Fruit fly (Drosophila melanogaster) whole organism, embryonic: Measurements from ENCODE around the gene CSN6.

Experiments used
- CG11696 ChIP-seq: fragments of 200-800 bp; sonication (Bioruptor generic); IDR thresholded peaks from 2 replicates; pipeline ENCODE4 v1.3.6; 2022; ENCODE audit warnings: missing biosample characterization, missing genetic modification characterization
- CG13775 ChIP-seq: fragments of 200-800 bp; sonication (Bioruptor generic); optimal IDR thresholded peaks from 3 replicates; lab custom pipeline; 2017; ENCODE audit warnings: missing biosample characterization, mild to moderate bottlenecking, missing genetic modification characterization
- CG15514 ChIP-seq: fragments of 200-800 bp; sonication (Bioruptor generic); optimal IDR thresholded peaks from 3 replicates; lab custom pipeline; 2017; ENCODE audit warnings: missing biosample characterization, missing genetic modification characterization, mild to moderate bottlenecking, moderate library complexity, missing genetic modification reagents
- CG17359 ChIP-seq: fragments of 200-800 bp; sonication (Bioruptor generic); optimal IDR thresholded peaks from 3 replicates; lab custom pipeline; 2018; ENCODE audit warnings: missing biosample characterization, mild to moderate bottlenecking, missing genetic modification characterization, moderate library complexity
- CG2678 ChIP-seq: fragments of 200-800 bp; sonication (Bioruptor generic); optimal IDR thresholded peaks from 3 replicates; lab custom pipeline; 2019; ENCODE audit warnings: missing biosample characterization, mild to moderate bottlenecking, missing genetic modification characterization, moderate library complexity
- CG34376 ChIP-seq: fragments of 200-800 bp; sonication (Bioruptor generic); optimal IDR thresholded peaks from 2 replicates; lab custom pipeline; 2018; ENCODE audit warnings: missing biosample characterization, mild to moderate bottlenecking, missing genetic modification characterization
- CG3838 ChIP-seq: fragments of 200-800 bp; sonication (Bioruptor generic); optimal IDR thresholded peaks from 3 replicates; lab custom pipeline; 2016; ENCODE audit warnings: missing biosample characterization, missing genetic modification characterization
- CG4730 ChIP-seq: fragments of 200-800 bp; sonication (Bioruptor generic); IDR thresholded peaks from 2 replicates; pipeline ENCODE4 v1.3.6; 2022; ENCODE audit warnings: missing biosample characterization, missing genetic modification characterization
- CG7357 ChIP-seq: fragments of 200-800 bp; sonication (Bioruptor generic); IDR thresholded peaks from 3 replicates; pipeline ENCODE4 v1.3.6; 2022; ENCODE audit warnings: missing biosample characterization, missing genetic modification characterization
- CG7556 ChIP-seq: fragments of 200-800 bp; sonication (Bioruptor generic); optimal IDR thresholded peaks from 2 replicates; lab custom pipeline; 2017; ENCODE audit warnings: missing biosample characterization, mild to moderate bottlenecking, missing genetic modification characterization
- CG7963 ChIP-seq: fragments of 200-800 bp; sonication (Bioruptor generic); IDR thresholded peaks from 3 replicates; pipeline ENCODE4 v1.3.6; 2022; ENCODE audit warnings: missing biosample characterization, missing genetic modification characterization; ENCODE audit not compliant: partially characterized antibody
- CG9797 ChIP-seq: fragments of 200-800 bp; sonication (Bioruptor generic); optimal IDR thresholded peaks from 3 replicates; lab custom pipeline; 2018; ENCODE audit warnings: missing biosample characterization, mild to moderate bottlenecking, missing genetic modification characterization
- Camta ChIP-seq: fragments of 200-800 bp; sonication (Bioruptor generic); optimal IDR thresholded peaks from 2 replicates; lab custom pipeline; 2016; ENCODE audit warnings: missing biosample characterization, missing genetic modification characterization
- Dfd ChIP-seq, 2 experiments: fragments of >200 bp; optimal IDR thresholded peaks; 2 replicates each; lab custom pipeline; 2017; ENCODE audit warnings: missing biosample characterization in 2 of 2, missing genetic modification characterization in 2 of 2
- Ets97D ChIP-seq: fragments of 200-800 bp; sonication (Bioruptor generic); optimal IDR thresholded peaks from 3 replicates; lab custom pipeline; 2016; ENCODE audit warnings: missing biosample characterization, missing genetic modification characterization
- Gsc ChIP-seq: fragments of 200-800 bp; sonication (Bioruptor generic); IDR thresholded peaks from 2 replicates; pipeline ENCODE4 v1.3.6; 2022; ENCODE audit warnings: missing biosample characterization, missing genetic modification characterization
- H15 ChIP-seq: fragments of 200-800 bp; sonication (Bioruptor generic); IDR thresholded peaks from 3 replicates; pipeline ENCODE4 v1.3.6; 2022; ENCODE audit warnings: missing biosample characterization, missing genetic modification characterization
- HLH3B ChIP-seq: fragments of 200-800 bp; sonication (Bioruptor generic); IDR thresholded peaks from 2 replicates; pipeline ENCODE4 v1.3.6; 2022; ENCODE audit warnings: missing biosample characterization, missing genetic modification characterization
- HmgZ ChIP-seq: fragments of 200-800 bp; sonication (Bioruptor generic); optimal IDR thresholded peaks from 2 replicates; lab custom pipeline; 2018; ENCODE audit warnings: missing biosample characterization, mild to moderate bottlenecking, missing genetic modification characterization
- Jarid2 ChIP-seq: fragments of 200-800 bp; sonication (Bioruptor generic); optimal IDR thresholded peaks from 3 replicates; lab custom pipeline; 2017; ENCODE audit warnings: mild to moderate bottlenecking, missing biosample characterization, missing genetic modification reagents, missing genetic modification characterization
- Oli ChIP-seq: fragments of 200-800 bp; sonication (Bioruptor generic); optimal IDR thresholded peaks from 2 replicates; lab custom pipeline; 2018; ENCODE audit warnings: missing biosample characterization, mild to moderate bottlenecking, missing genetic modification characterization, moderate library complexity
- Pdp1 ChIP-seq, 2 experiments: fragments of 200-800 bp; sonication (Bioruptor generic); optimal IDR thresholded peaks; 3 replicates each; lab custom pipeline; 2016; ENCODE audit warnings: missing biosample characterization in 2 of 2, missing genetic modification characterization in 2 of 2, mild to moderate bottlenecking in 1 of 2, moderate library complexity in 1 of 2
- Ptx1 ChIP-seq: fragments of 200-800 bp; sonication (Bioruptor generic); IDR thresholded peaks from 2 replicates; pipeline ENCODE4 v1.3.6; 2022; ENCODE audit warnings: missing biosample characterization, missing genetic modification characterization
- Rfx ChIP-seq: fragments of 200-800 bp; sonication (Bioruptor generic); IDR thresholded peaks from 2 replicates; pipeline ENCODE4 v1.3.6; 2022; ENCODE audit warnings: missing biosample characterization, missing genetic modification characterization
- TFAM ChIP-seq: fragments of 200-800 bp; sonication (Bioruptor generic); optimal IDR thresholded peaks from 2 replicates; lab custom pipeline; 2017; ENCODE audit warnings: missing biosample characterization, missing genetic modification characterization, inconsistent platforms
- Usf ChIP-seq: fragments of 200-800 bp; sonication (Bioruptor generic); optimal IDR thresholded peaks from 2 replicates; lab custom pipeline; 2017; ENCODE audit warnings: missing genotype, missing biosample characterization, missing genetic modification characterization
- Xbp1 ChIP-seq: fragments of 200-800 bp; sonication (Bioruptor generic); optimal IDR thresholded peaks from 3 replicates; lab custom pipeline; 2016; ENCODE audit warnings: missing biosample characterization, mild to moderate bottlenecking, missing genetic modification characterization
- Xrp1 ChIP-seq: fragments of 200-800 bp; sonication (Bioruptor generic); IDR thresholded peaks from 2 replicates; pipeline ENCODE4 v1.3.6; 2022; ENCODE audit warnings: missing biosample characterization, missing genetic modification characterization
- ara ChIP-seq: fragments of 200-800 bp; sonication (Bioruptor generic); IDR thresholded peaks from 2 replicates; pipeline ENCODE4 v1.3.6; 2022; ENCODE audit warnings: missing biosample characterization, missing genetic modification characterization
- cas ChIP-seq: fragments of 200-800 bp; sonication (Bioruptor generic); IDR thresholded peaks from 2 replicates; pipeline ENCODE4 v1.3.6; 2022; ENCODE audit warnings: missing biosample characterization, missing genetic modification characterization
- cato ChIP-seq: fragments of 200-800 bp; sonication (Bioruptor generic); optimal IDR thresholded peaks from 2 replicates; lab custom pipeline; 2016; ENCODE audit warnings: missing biosample characterization, missing genetic modification characterization, borderline replicate concordance
- chinmo ChIP-seq: fragments of 200-800 bp; sonication (Bioruptor generic); IDR thresholded peaks from 4 replicates; pipeline ENCODE4 v1.3.6; 2022; ENCODE audit warnings: missing biosample characterization, missing genetic modification characterization; ENCODE audit not compliant: partially characterized antibody
- chn ChIP-seq: fragments of 200-800 bp; sonication (Bioruptor generic); optimal IDR thresholded peaks from 2 replicates; lab custom pipeline; 2016; ENCODE audit warnings: missing biosample characterization, missing genetic modification characterization
- cwo ChIP-seq: fragments of 200-800 bp; sonication (Bioruptor generic); optimal IDR thresholded peaks from 3 replicates; lab custom pipeline; 2017; ENCODE audit warnings: missing biosample characterization, missing genetic modification characterization, mild to moderate bottlenecking, moderate library complexity, missing genetic modification reagents
- emc ChIP-seq: fragments of 200-800 bp; sonication (Bioruptor generic); optimal IDR thresholded peaks from 2 replicates; lab custom pipeline; 2016; ENCODE audit warnings: missing biosample characterization, missing genetic modification characterization
- ems ChIP-seq: fragments of 200-800 bp; sonication (Bioruptor generic); optimal IDR thresholded peaks from 3 replicates; lab custom pipeline; 2016; ENCODE audit warnings: missing biosample characterization, missing genetic modification characterization
- fru ChIP-seq: fragments of >200 bp; optimal IDR thresholded peaks from 2 replicates; lab custom pipeline; 2017
- gro ChIP-seq: fragments of 200-800 bp; sonication (Bioruptor generic); optimal IDR thresholded peaks from 2 replicates; lab custom pipeline; 2016; ENCODE audit warnings: missing biosample characterization, missing genetic modification characterization
- gsb-n ChIP-seq: fragments of 200-800 bp; sonication (Bioruptor generic); optimal IDR thresholded peaks from 3 replicates; lab custom pipeline; 2018; ENCODE audit warnings: missing biosample characterization, mild to moderate bottlenecking, missing genetic modification characterization
- ham ChIP-seq: fragments of 200-800 bp; sonication (Bioruptor generic); IDR thresholded peaks from 2 replicates; pipeline ENCODE4 v1.3.6; 2022; ENCODE audit warnings: missing biosample characterization, missing genetic modification characterization
- her ChIP-seq: fragments of 200-800 bp; sonication (Bioruptor generic); optimal IDR thresholded peaks from 2 replicates; lab custom pipeline; 2016; ENCODE audit warnings: missing biosample characterization, missing genetic modification characterization
- jing ChIP-seq: fragments of 200-800 bp; sonication (Bioruptor generic); optimal IDR thresholded peaks from 2 replicates; lab custom pipeline; 2018; ENCODE audit warnings: missing biosample characterization, mild to moderate bottlenecking, missing genetic modification characterization
- lilli ChIP-seq: fragments of 200-800 bp; sonication (Bioruptor generic); optimal IDR thresholded peaks from 3 replicates; lab custom pipeline; 2016; ENCODE audit warnings: missing biosample characterization, missing genetic modification characterization
- otp ChIP-seq: fragments of 200-800 bp; sonication (Bioruptor generic); IDR thresholded peaks from 3 replicates; pipeline ENCODE4, ENCODE4 v1.3.6; 2022; ENCODE audit warnings: missing biosample characterization, missing genetic modification characterization
- pros ChIP-seq: fragments of 200-800 bp; sonication (Bioruptor generic); optimal IDR thresholded peaks from 3 replicates; lab custom pipeline; 2019; ENCODE audit warnings: missing biosample characterization, mild to moderate bottlenecking, missing genetic modification characterization, moderate library complexity
- sd ChIP-seq: fragments of 200-800 bp; sonication (Bioruptor generic); optimal IDR thresholded peaks from 3 replicates; lab custom pipeline; 2018; ENCODE audit warnings: missing biosample characterization, mild to moderate bottlenecking, missing genetic modification characterization, moderate library complexity
- sens ChIP-seq: fragments of 200-800 bp; sonication (Bioruptor generic); peaks from one replicate; lab custom pipeline; 2016; ENCODE audit warnings: missing biosample characterization, missing genetic modification characterization
- sug ChIP-seq: fragments of 200-800 bp; optimal IDR thresholded peaks from 2 replicates; lab custom pipeline; 2019; ENCODE audit warnings: missing biosample characterization, mild to moderate bottlenecking, missing genetic modification characterization, moderate library complexity
- twi ChIP-seq: fragments of 200-800 bp; optimal IDR thresholded peaks from 2 replicates; lab custom pipeline; 2019; ENCODE audit warnings: missing biosample characterization, mild to moderate bottlenecking, missing genetic modification characterization, moderate library complexity
- unpg ChIP-seq: fragments of 200-800 bp; sonication (Bioruptor generic); optimal IDR thresholded peaks from 3 replicates; lab custom pipeline; 2018; ENCODE audit warnings: missing biosample characterization, mild to moderate bottlenecking, missing genetic modification characterization, moderate library complexity
- vnd ChIP-seq: fragments of 200-800 bp; sonication (Bioruptor generic); IDR thresholded peaks from 3 replicates; pipeline ENCODE4 v1.3.6; 2022; ENCODE audit warnings: missing biosample characterization, missing genetic modification characterization; ENCODE audit not compliant: partially characterized antibody
- zf30C ChIP-seq: fragments of 200-800 bp; sonication (Bioruptor generic); optimal IDR thresholded peaks from 3 replicates; lab custom pipeline; 2018; ENCODE audit warnings: missing biosample characterization, mild to moderate bottlenecking, missing genetic modification characterization

The CSN6 gene

dm6 chr3R:22595293-22595868 lies 14.8 kb downstream of the CSN6 start (continued):
- TF ChIP-seq cas (GFP tag; lab: Robert Waterston, UW) (no peak), twi (tag; lab: Kevin White, UChicago) (no peak), sug (tag; lab: Kevin White, UChicago) (peak; percentile 88), vnd (GFP tag; lab: Robert Waterston, UW) (0 out of 3 replicates have a peak, but pooled peaks have one; percentile 29), CG2678 (tag; lab: Kevin White, UChicago) (peak; percentile 10), CG7556 (GFP tag; lab: Kevin White, UChicago) (no peak), Xbp1 (GFP tag; lab: Kevin White, UChicago) (no peak), jing (no peak), CG15514 (peak; percentile 38), cato (GFP tag; lab: Kevin White, UChicago) (no peak), CG11696 (GFP tag; lab: Robert Waterston, UW) (no peak), sens (peak; percentile 71), Ets97D (no peak), zf30C (no peak), Dfd (GFP tag; optimal IDR thresholded peaks at IDR 0.05; lab: Kevin White, UChicago) (no peak), CG3838 (GFP tag; lab: Kevin White, UChicago) (no peak), Rfx (GFP tag; lab: Robert Waterston, UW) (peak; percentile 39; the same call in 1 of the 2 replicates), pros (GFP tag; lab: Kevin White, UChicago) (no peak), chinmo (GFP tag; lab: Robert Waterston, UW) (0 out of 4 replicates have a peak, but pooled peaks have one; percentile 13), CG17359 (tag; lab: Kevin White, UChicago) (no peak), CG4730 (GFP tag; lab: Robert Waterston, UW) (no peak), CG7963 (GFP tag; lab: Robert Waterston, UW) (no peak), gsb-n (tag; lab: Kevin White, UChicago) (no peak), CG34376 (peak; percentile 80), HmgZ (tag; lab: Kevin White, UChicago) (peak; percentile 30), emc (GFP tag; lab: Kevin White, UChicago) (no peak), unpg (no peak), TFAM (GFP tag; lab: Kevin White, UChicago) (no peak), Usf (GFP tag; lab: Kevin White, UChicago) (no peak), cwo (GFP tag; lab: Kevin White, UChicago) (peak; percentile 13), Pdp1 (GFP tag; optimal IDR thresholded peaks at IDR 0.05; lab: Kevin White, UChicago) (peak in 1 of 2 experiments; percentile 96)
- TF ChIP-seq, all 482 proteins: peak for 26

dm6 chr3R:22596450-22596849 lies 15.9 kb downstream of the CSN6 start:
- TF ChIP-seq Ptx1 (no peak; the same call in 1 of the 2 replicates), lilli (GFP tag; lab: Kevin White, UChicago) (no peak), fru (lab: Kevin White, UChicago) (no peak), otp (peak; percentile 74; the same call in 2 of the 3 replicates), Xrp1 (GFP tag; lab: Robert Waterston, UW) (peak; percentile 79), Gsc (GFP tag; lab: Robert Waterston, UW) (no peak), sd (tag; lab: Kevin White, UChicago) (peak; percentile 31), Jarid2 (GFP tag; lab: Kevin White, UChicago) (peak; percentile 18), Oli (tag; lab: Kevin White, UChicago) (no peak), Camta (GFP tag; lab: Kevin White, UChicago) (peak; percentile 31), ara (peak; percentile 56), HLH3B (GFP tag; lab: Robert Waterston, UW) (peak; percentile 59; the same call in 1 of the 2 replicates), gro (peak; percentile 47), H15 (GFP tag; lab: Robert Waterston, UW) (no peak), CG9797 (GFP tag; lab: Kevin White, UChicago) (no peak), her (GFP tag; lab: Kevin White, UChicago) (peak; percentile 29), ham (GFP tag; lab: Robert Waterston, UW) (no peak), CG7357 (GFP tag; lab: Robert Waterston, UW) (no peak), CG13775 (GFP tag; lab: Kevin White, UChicago) (no peak), ems (GFP tag; lab: Kevin White, UChicago) (no peak), chn (GFP tag; lab: Kevin White, UChicago) (no peak)
